Worm (Caenorhabditis elegans) whole organism, L4 larva: ENCODE results near the gene srlf-31.

Source experiments
- F10B5.3 ChIP-seq: sonication (generic microtip); optimal IDR thresholded peaks from 2 replicates; lab custom pipeline; 2016; ENCODE audit warnings: mild to moderate bottlenecking, missing genetic modification characterization, missing compliant biosample characterization
- F26F4.8 ChIP-seq: fragments of 200-800 bp; sonication (Bioruptor generic); conservative IDR thresholded peaks from 2 replicates; pipeline ENCODE4 v1.3.6; 2022; ENCODE audit warnings: missing genetic modification characterization, missing compliant biosample characterization
- F49E8.2 ChIP-seq: sonication (generic microtip); optimal IDR thresholded peaks from 2 replicates; lab custom pipeline; 2016; ENCODE audit warnings: missing compliant biosample characterization, mild to moderate bottlenecking, missing genetic modification characterization, borderline replicate concordance
- T20F7.1 ChIP-seq: fragments of 200-800 bp; sonication (Bioruptor generic); optimal IDR thresholded peaks from 2 replicates; lab custom pipeline; 2018; ENCODE audit warnings: mild to moderate bottlenecking, missing genetic modification characterization, missing compliant biosample characterization
- T26A8.4 ChIP-seq: fragments of 200-800 bp; sonication (Bioruptor generic); IDR thresholded peaks from 2 replicates; pipeline ENCODE4 v1.3.6; 2022; ENCODE audit warnings: missing genetic modification characterization, missing compliant biosample characterization
- Y105C5A.15 ChIP-seq: fragments of 200-800 bp; sonication (Bioruptor generic); IDR thresholded peaks from 2 replicates; pipeline ENCODE4 v1.3.6; 2022; ENCODE audit warnings: missing genetic modification characterization, missing compliant biosample characterization
- Y75B8A.6 ChIP-seq: fragments of 200-800 bp; sonication (Bioruptor generic); IDR thresholded peaks from 2 replicates; pipeline ENCODE4 v1.3.6; 2022; ENCODE audit warnings: missing genetic modification reagents, missing genetic modification characterization, missing compliant biosample characterization
- ZK546.5 ChIP-seq, 2 experiments: sonication (generic microtip); optimal IDR thresholded peaks; 2 replicates each; lab custom pipeline; 2017; ENCODE audit warnings: missing biosample characterization in 2 of 2, missing genetic modification characterization in 2 of 2
- aly-2 ChIP-seq: sonication (generic microtip); optimal IDR thresholded peaks from 2 replicates; lab custom pipeline; 2018; ENCODE audit warnings: missing biosample characterization, missing genetic modification characterization
- attf-4 ChIP-seq: sonication (generic microtip); optimal IDR thresholded peaks from 3 replicates; lab custom pipeline; 2017; ENCODE audit warnings: missing biosample characterization, missing genetic modification characterization
- ceh-28 ChIP-seq: fragments of 150-350 bp; optimal IDR thresholded peaks from 2 replicates; lab custom pipeline; 2014; ENCODE audit warnings: missing biosample characterization, missing genetic modification reagents, missing genetic modification characterization
- ceh-44 ChIP-seq: fragments of 200-800 bp; sonication (Bioruptor generic); IDR thresholded peaks from 2 replicates; pipeline ENCODE4 v1.3.6; 2022; ENCODE audit warnings: missing genetic modification reagents, missing genetic modification characterization, missing compliant biosample characterization
- ceh-82 ChIP-seq: sonication (generic microtip); optimal IDR thresholded peaks from 2 replicates; lab custom pipeline; 2017; ENCODE audit warnings: missing biosample characterization, missing genetic modification characterization
- cey-2 ChIP-seq: sonication (generic microtip); optimal IDR thresholded peaks from 3 replicates; lab custom pipeline; 2017; ENCODE audit warnings: missing genetic modification characterization, mild to moderate bottlenecking, missing compliant biosample characterization, antibody characterized with exemption, borderline replicate concordance; ENCODE audit not compliant: insufficient read depth
- daf-16 ChIP-seq, 3 experiments: sonication (generic microtip); optimal IDR thresholded peaks; 2 replicates each; lab custom pipeline; 2016 to 2017; ENCODE audit warnings: missing genetic modification characterization in 3 of 3, missing genetic modification reagents in 3 of 3, mild to moderate bottlenecking in 2 of 3, missing compliant biosample characterization in 2 of 3, missing biosample characterization in 1 of 3, moderate library complexity in 1 of 3
- daf-8 ChIP-seq: fragments of 200-800 bp; sonication (Bioruptor generic); IDR thresholded peaks from 2 replicates; pipeline ENCODE4 v1.3.6; 2022; ENCODE audit warnings: missing genetic modification characterization, missing compliant biosample characterization
- dmd-9 ChIP-seq: fragments of 200-800 bp; sonication (Bioruptor generic); IDR thresholded peaks from 2 replicates; pipeline ENCODE4 v1.3.6; 2022; ENCODE audit warnings: missing genetic modification reagents, missing genetic modification characterization, missing compliant biosample characterization
- fkh-10 ChIP-seq: fragments of 150-350 bp; optimal IDR thresholded peaks from 2 replicates; lab custom pipeline; 2014; ENCODE audit warnings: missing biosample characterization, missing genetic modification reagents, missing genetic modification characterization
- hlh-11 ChIP-seq: fragments of 200-800 bp; sonication (Bioruptor generic); optimal IDR thresholded peaks from 2 replicates; lab custom pipeline; 2018; ENCODE audit warnings: mild to moderate bottlenecking, missing genetic modification characterization, missing compliant biosample characterization
- hlh-30 ChIP-seq: sonication (generic microtip); optimal IDR thresholded peaks from 2 replicates; lab custom pipeline; 2017; ENCODE audit warnings: antibody characterized with exemption, mild to moderate bottlenecking, missing genetic modification characterization, missing compliant biosample characterization; ENCODE audit not compliant: insufficient read depth
- jun-1 ChIP-seq: fragments of 150-350 bp; optimal IDR thresholded peaks from 2 replicates; lab custom pipeline; 2014; ENCODE audit warnings: missing biosample characterization, missing genetic modification reagents, missing genetic modification characterization
- lim-7 ChIP-seq: fragments of 200-800 bp; sonication (Bioruptor generic); IDR thresholded peaks from 2 replicates; pipeline ENCODE4 v1.3.6; 2022; ENCODE audit warnings: missing genetic modification characterization, missing compliant biosample characterization
- lin-1 ChIP-seq: fragments of 200-800 bp; sonication (Bioruptor generic); IDR thresholded peaks from 2 replicates; pipeline ENCODE4 v1.3.6; 2022; ENCODE audit warnings: missing genetic modification reagents, missing genetic modification characterization, missing compliant biosample characterization
- lin-15B ChIP-seq: fragments of 150-350 bp; sonication (generic microtip); optimal IDR thresholded peaks from 3 replicates; lab custom pipeline; 2014; ENCODE audit warnings: missing biosample characterization, missing genetic modification characterization
- lin-38 ChIP-seq: fragments of 200-800 bp; sonication (Bioruptor generic); IDR thresholded peaks from 2 replicates; pipeline ENCODE4 v1.3.6; 2022; ENCODE audit warnings: missing genetic modification reagents, missing genetic modification characterization, missing compliant biosample characterization
- madf-9 ChIP-seq: fragments of 200-800 bp; sonication (Bioruptor generic); conservative IDR thresholded peaks from 2 replicates; pipeline ENCODE4 v1.3.6; 2022; ENCODE audit warnings: missing genetic modification reagents, missing genetic modification characterization, missing compliant biosample characterization
- mdl-1 ChIP-seq, 2 experiments: fragments of 150-350 bp in 1 of 2; sonication (generic microtip) in 1 of 2; optimal IDR thresholded peaks; 2 replicates each; lab custom pipeline; 2014 to 2017; ENCODE audit warnings: missing biosample characterization in 2 of 2, missing genetic modification characterization in 2 of 2
- mdt-29 ChIP-seq: fragments of 200-800 bp; sonication (Bioruptor generic); IDR thresholded peaks from 2 replicates; pipeline ENCODE4 v1.3.6; 2022; ENCODE audit warnings: missing genetic modification reagents, missing genetic modification characterization, missing compliant biosample characterization
- mep-1 ChIP-seq: fragments of 150-350 bp; sonication (generic microtip); optimal IDR thresholded peaks from 3 replicates; lab custom pipeline; 2014; ENCODE audit warnings: missing biosample characterization, missing genetic modification characterization
- mes-2 ChIP-seq: sonication (generic microtip); optimal IDR thresholded peaks from 2 replicates; lab custom pipeline; 2016; ENCODE audit warnings: missing genotype, mild to moderate bottlenecking, missing genetic modification characterization, missing compliant biosample characterization; ENCODE audit not compliant: poor library complexity, severe bottlenecking
- nhr-10 ChIP-seq: fragments of 150-350 bp; optimal IDR thresholded peaks from 2 replicates; lab custom pipeline; 2014; ENCODE audit warnings: missing biosample characterization, missing genetic modification characterization
- nhr-11 ChIP-seq: fragments of 150-350 bp; optimal IDR thresholded peaks from 2 replicates; lab custom pipeline; 2014; ENCODE audit warnings: missing biosample characterization, missing genetic modification characterization
- nhr-111 ChIP-seq: fragments of 200-800 bp; sonication (Bioruptor generic); optimal IDR thresholded peaks from 2 replicates; lab custom pipeline; 2018; ENCODE audit warnings: mild to moderate bottlenecking, missing genetic modification characterization, missing compliant biosample characterization
- nhr-25 ChIP-seq: sonication (generic microtip); optimal IDR thresholded peaks from 2 replicates; lab custom pipeline; 2017; ENCODE audit warnings: missing genetic modification characterization, mild to moderate bottlenecking, missing compliant biosample characterization, antibody characterized with exemption, moderate library complexity, borderline replicate concordance; ENCODE audit not compliant: insufficient read depth
- nhr-28 ChIP-seq: fragments of 150-350 bp; optimal IDR thresholded peaks from 2 replicates; lab custom pipeline; 2014; ENCODE audit warnings: missing biosample characterization, missing genetic modification characterization
- nhr-48 ChIP-seq: sonication (generic microtip); optimal IDR thresholded peaks from 2 replicates; lab custom pipeline; 2016; ENCODE audit warnings: mild to moderate bottlenecking, missing genetic modification characterization, missing compliant biosample characterization
- pha-4 ChIP-seq, 2 experiments: fragments of 150-350 bp in 1 of 2; fragments of 200-800 bp in 1 of 2; sonication (Bioruptor generic) in 1 of 2; IDR thresholded peaks in 1 of 2; optimal IDR thresholded peaks in 1 of 2; 2 replicates each; pipeline versions ENCODE4 v1.3.6 to Lab custom; 2014 to 2022; ENCODE audit warnings: missing genetic modification characterization in 2 of 2, missing genetic modification reagents in 2 of 2, missing biosample characterization in 1 of 2, missing compliant biosample characterization in 1 of 2
- php-3 ChIP-seq: fragments of 200-800 bp; sonication (Bioruptor generic); IDR thresholded peaks from 2 replicates; pipeline ENCODE4 v1.3.6; 2022; ENCODE audit warnings: missing genetic modification reagents, missing genetic modification characterization, missing compliant biosample characterization
- pqm-1 ChIP-seq: sonication (generic microtip); optimal IDR thresholded peaks from 2 replicates; lab custom pipeline; 2017; ENCODE audit warnings: missing biosample characterization, missing genetic modification characterization
- unc-62 ChIP-seq, 3 experiments: fragments of 150-350 bp in 1 of 3; sonication (generic microtip); optimal IDR thresholded peaks in 2 of 3; peaks in 1 of 3; 1 replicate in 1 of 3; 2 replicates in 2 of 3; lab custom pipeline; 2014 to 2017; ENCODE audit warnings: missing biosample characterization in 3 of 3, missing genetic modification characterization in 3 of 3, missing genetic modification reagents in 3 of 3, missing genotype in 1 of 3
- zfp-2 ChIP-seq: sonication (generic microtip); optimal IDR thresholded peaks from 2 replicates; lab custom pipeline; 2016; ENCODE audit warnings: mild to moderate bottlenecking, missing genetic modification characterization, missing compliant biosample characterization
- zfp-3 ChIP-seq: fragments of 200-800 bp; sonication (Bioruptor generic); conservative IDR thresholded peaks from 2 replicates; pipeline ENCODE4 v1.3.6; 2022; ENCODE audit warnings: missing genetic modification reagents, missing genetic modification characterization, missing compliant biosample characterization
- ztf-11 ChIP-seq: fragments of 150-350 bp; optimal IDR thresholded peaks from 2 replicates; lab custom pipeline; 2014; ENCODE audit warnings: missing biosample characterization, missing genetic modification characterization

srlf-31 gene

DNA sequence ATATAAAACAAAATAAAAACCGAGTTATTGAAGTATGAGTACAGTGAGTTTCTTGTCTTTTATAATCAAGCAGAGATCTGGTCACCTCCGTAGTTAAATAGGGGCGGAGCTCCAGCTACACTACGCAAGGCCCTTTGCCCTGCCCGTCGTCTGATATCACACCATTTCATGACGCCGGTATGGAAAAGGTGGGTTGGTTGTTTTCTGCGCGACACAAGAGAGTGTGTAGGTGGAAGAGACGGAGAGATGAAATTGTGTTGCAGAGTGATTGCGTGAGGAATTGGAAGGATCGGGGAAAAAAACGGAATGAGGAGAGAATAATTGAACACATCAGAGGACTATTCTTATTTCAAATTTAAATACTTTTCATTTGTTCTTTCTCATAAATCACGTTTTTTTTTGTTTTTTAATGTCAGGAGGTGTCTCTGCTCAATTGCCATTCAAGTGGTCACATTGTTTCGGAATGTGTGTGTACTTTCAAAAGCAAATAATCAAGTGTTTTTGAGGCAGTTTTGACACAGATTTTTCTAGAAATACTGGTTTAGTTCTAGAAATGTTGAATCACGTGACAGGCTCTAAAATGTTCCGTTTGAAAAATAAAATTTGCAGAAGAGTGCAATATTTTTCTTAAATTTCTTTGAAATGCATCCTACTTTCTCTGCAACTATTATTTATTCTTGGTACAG, 7.1 kb downstream of the srlf-31 start, which contains the start of gene ZK822.9 (continued):
- TF ChIP-seq jun-1 (tag; lab: Kevin White, UChicago) (no peak), dmd-9 (GFP tag; lab: Robert Waterston, UW) (no peak), nhr-111 (GFP tag; lab: Kevin White, UChicago) (no peak), F49E8.2 (tag; lab: Kevin White, UChicago) (no peak), daf-8 (GFP tag; lab: Robert Waterston, UW) (no peak), mdt-29 (GFP tag; lab: Robert Waterston, UW) (peak; percentile 88), pqm-1 (tag; lab: Kevin White, UChicago) (no peak), pha-4 (GFP tag; IDR thresholded peaks at IDR 0.05; lab: Robert Waterston, UW) (no peak), pha-4 (tag; optimal IDR thresholded peaks at IDR 0.05; lab: Kevin White, UChicago) (no peak), hlh-11 (tag; lab: Kevin White, UChicago) (peak; percentile 78)

ce11 chrIV:11914837-11915737, 7.9 kb downstream of the srlf-31 start, which contains the start of gene fat-6:
TSS of gene fat-6 (minus strand) at chrIV:11915687.
- TF ChIP-seq aly-2 (tag; lab: Kevin White, UChicago) (no peak), php-3 (peak; percentile 28; the same call in 1 of the 2 replicates), madf-9 (GFP tag; lab: Robert Waterston, UW) (no peak), Y105C5A.15 (GFP tag; lab: Robert Waterston, UW) (no peak), nhr-48 (tag; lab: Kevin White, UChicago) (peak; percentile 38), ZK546.5 (tag; optimal IDR thresholded peaks at IDR 0.05; lab: Kevin White, UChicago) (no peak), F10B5.3 (tag; lab: Kevin White, UChicago) (no peak), mdl-1 (tag; optimal IDR thresholded peaks at IDR 0.05; lab: Kevin White, UChicago) (peak in 1 of 2 experiments; percentile 1), T20F7.1 (peak; percentile 34), daf-16 (GFP tag; optimal IDR thresholded peaks at IDR 0.05; lab: Kevin White, UChicago) (no peak), daf-16 (tag; optimal IDR thresholded peaks at IDR 0.05; lab: Kevin White, UChicago) (peak; percentile 58), nhr-10 (tag; lab: Kevin White, UChicago) (peak; percentile 52), zfp-3 (GFP tag; lab: Robert Waterston, UW) (peak; percentile 64), Y75B8A.6 (GFP tag; lab: Robert Waterston, UW) (peak; percentile 27; the same call in 1 of the 2 replicates), ceh-82 (tag; lab: Kevin White, UChicago) (no peak), nhr-11 (tag; lab: Kevin White, UChicago) (no peak), unc-62 (GFP tag; optimal IDR thresholded peaks at IDR 0.05 in 1 of 2; lab: Kevin White, UChicago) (peak in 1 of 2 experiments; percentile 62), unc-62 (tag; optimal IDR thresholded peaks at IDR 0.05; lab: Kevin White, UChicago) (no peak), lin-1 (peak; percentile 21; the same call in 1 of the 2 replicates), lin-15B (tag; lab: Kevin White, UChicago) (no peak), nhr-25 (tag; lab: Kevin White, UChicago) (no peak), ztf-11 (no peak), hlh-30 (no peak), cey-2 (tag; lab: Kevin White, UChicago) (peak; percentile 75), ceh-28 (tag; lab: Kevin White, UChicago) (no peak), fkh-10 (GFP tag; lab: Kevin White, UChicago) (no peak), attf-4 (no peak), ceh-44 (GFP tag; lab: Robert Waterston, UW) (no peak), F26F4.8 (GFP tag; lab: Robert Waterston, UW) (no peak), nhr-28 (tag; lab: Kevin White, UChicago) (peak; percentile 84), mep-1 (tag; lab: Kevin White, UChicago) (peak; percentile 44), T26A8.4 (peak; percentile 30; the same call in 1 of the 2 replicates), mes-2 (tag; lab: Kevin White, UChicago) (no peak), zfp-2 (tag; lab: Kevin White, UChicago) (no peak), hlh-11 (tag; lab: Kevin White, UChicago) (peak; percentile 46), lim-7 (GFP tag; lab: Robert Waterston, UW) (0 out of 2 replicates have a peak, but pooled peaks have one; percentile 45), jun-1 (tag; lab: Kevin White, UChicago) (no peak), lin-38 (GFP tag; lab: Robert Waterston, UW) (peak; percentile 35)
